Worm (Caenorhabditis elegans) whole organism, L1 larva: ENCODE data around the gene tbck-1.

Experiments
- C16A3.4 ChIP-seq: fragments of 150-350 bp; optimal IDR thresholded peaks from 2 replicates; lab custom pipeline; 2014; ENCODE audit warnings: missing biosample characterization, missing genetic modification characterization
- F16B12.6 ChIP-seq: fragments of 150-350 bp; optimal IDR thresholded peaks from 2 replicates; lab custom pipeline; 2014; ENCODE audit warnings: missing biosample characterization, missing genetic modification characterization
- alr-1 ChIP-seq: fragments of 200-800 bp; sonication (Bioruptor generic); optimal IDR thresholded peaks from 2 replicates; lab custom pipeline; 2018; ENCODE audit warnings: borderline replicate concordance, mild to moderate bottlenecking, missing genetic modification characterization, missing compliant biosample characterization
- blmp-1 ChIP-seq: fragments of 150-350 bp; optimal IDR thresholded peaks from 2 replicates; lab custom pipeline; 2014; ENCODE audit warnings: missing biosample characterization, missing genetic modification characterization
- ceh-63 ChIP-seq: fragments of 200-800 bp; sonication (Bioruptor generic); optimal IDR thresholded peaks from 2 replicates; lab custom pipeline; 2018; ENCODE audit warnings: mild to moderate bottlenecking, missing genetic modification characterization, missing compliant biosample characterization
- ceh-82 ChIP-seq, 3 experiments: fragments of 150-350 bp in 1 of 3; sonication (generic microtip) in 2 of 3; optimal IDR thresholded peaks; 2 replicates each; lab custom pipeline; 2014 to 2017; ENCODE audit warnings: missing biosample characterization in 3 of 3, missing genetic modification characterization in 3 of 3
- ceh-88 ChIP-seq: fragments of 200-800 bp; sonication (Bioruptor generic); IDR thresholded peaks from 2 replicates; pipeline ENCODE4 v1.3.6; 2022; ENCODE audit warnings: missing genetic modification characterization, missing compliant biosample characterization
- ceh-90 ChIP-seq: sonication (generic microtip); optimal IDR thresholded peaks from 2 replicates; lab custom pipeline; 2016; ENCODE audit warnings: missing genetic modification characterization, missing compliant biosample characterization
- dpl-1 ChIP-seq, 3 experiments: fragments of 150-350 bp in 2 of 3; sonication (generic microtip) in 1 of 3; optimal IDR thresholded peaks; 2 replicates each; lab custom pipeline; 2014 to 2017; ENCODE audit warnings: missing biosample characterization in 3 of 3, missing genetic modification characterization in 3 of 3, missing genetic modification reagents in 3 of 3
- dsc-1 ChIP-seq: sonication (generic microtip); optimal IDR thresholded peaks from 2 replicates; lab custom pipeline; 2016; ENCODE audit warnings: mild to moderate bottlenecking, missing genetic modification characterization, missing compliant biosample characterization
- efl-1 ChIP-seq, 4 experiments: fragments of 150-350 bp; optimal IDR thresholded peaks in 3 of 4; peaks in 1 of 4; 1 replicate in 1 of 4; 2 replicates in 3 of 4; lab custom pipeline; 2014; ENCODE audit warnings: missing biosample characterization in 2 of 4, missing genetic modification characterization in 2 of 4, missing genetic modification reagents in 2 of 4
- egl-13 ChIP-seq: sonication (generic microtip); optimal IDR thresholded peaks from 2 replicates; lab custom pipeline; 2016; ENCODE audit warnings: missing genotype, missing genetic modification reagents, missing genetic modification characterization, missing compliant biosample characterization
- elt-2 ChIP-seq: sonication (generic microtip); optimal IDR thresholded peaks from 2 replicates; lab custom pipeline; 2016; ENCODE audit warnings: missing genetic modification characterization, mild to moderate bottlenecking, inconsistent platforms, missing compliant biosample characterization, missing genetic modification reagents
- elt-3 ChIP-seq, 6 experiments: fragments of 150-350 bp in 1 of 6; sonication (generic microtip); optimal IDR thresholded peaks; 2 replicates each; lab custom pipeline; 2017 to 2018; ENCODE audit warnings: missing biosample characterization in 6 of 6, missing genetic modification characterization in 6 of 6, inconsistent platforms in 1 of 6
- fkh-4 ChIP-seq: sonication (generic microtip); optimal IDR thresholded peaks from 2 replicates; lab custom pipeline; 2016; ENCODE audit warnings: missing compliant biosample characterization, missing genetic modification characterization, borderline replicate concordance
- fkh-8 ChIP-seq: sonication (generic microtip); optimal IDR thresholded peaks from 2 replicates; lab custom pipeline; 2016; ENCODE audit warnings: mild to moderate bottlenecking, missing genetic modification characterization, missing compliant biosample characterization
- irx-1 ChIP-seq: sonication (generic microtip); optimal IDR thresholded peaks from 2 replicates; lab custom pipeline; 2016; ENCODE audit warnings: missing genetic modification characterization, missing compliant biosample characterization
- isw-1 ChIP-seq: fragments of 200-800 bp; sonication (Bioruptor generic); IDR thresholded peaks from 2 replicates; pipeline ENCODE4 v1.3.6; 2022; ENCODE audit warnings: missing genetic modification characterization, missing compliant biosample characterization
- lin-15B ChIP-seq: fragments of 150-350 bp; sonication (generic microtip); optimal IDR thresholded peaks from 3 replicates; lab custom pipeline; 2014; ENCODE audit warnings: missing biosample characterization, missing genetic modification characterization
- lin-35 ChIP-seq, 2 experiments: fragments of 150-350 bp; optimal IDR thresholded peaks; 2 replicates each; lab custom pipeline; 2014; ENCODE audit warnings: missing biosample characterization in 2 of 2, missing genetic modification characterization in 2 of 2, missing genetic modification reagents in 2 of 2
- lin-39 ChIP-seq: fragments of 150-350 bp; optimal IDR thresholded peaks from 2 replicates; lab custom pipeline; 2014; ENCODE audit warnings: missing biosample characterization, missing genetic modification reagents, missing genetic modification characterization
- lir-3 ChIP-seq: sonication (generic microtip); optimal IDR thresholded peaks from 2 replicates; lab custom pipeline; 2016; ENCODE audit warnings: mild to moderate bottlenecking, missing genetic modification characterization, moderate library complexity, missing compliant biosample characterization; ENCODE audit not compliant: poor library complexity
- lsy-2 ChIP-seq, 2 experiments: fragments of 150-350 bp; optimal IDR thresholded peaks; 2 replicates each; lab custom pipeline; 2014; ENCODE audit warnings: missing biosample characterization in 2 of 2, missing genetic modification characterization in 2 of 2
- mab-9 ChIP-seq: fragments of 200-800 bp; sonication (Bioruptor generic); IDR thresholded peaks from 2 replicates; pipeline ENCODE4 v1.3.6; 2022; ENCODE audit warnings: missing genetic modification reagents, missing genetic modification characterization, missing compliant biosample characterization
- mef-2 ChIP-seq: fragments of 150-350 bp; optimal IDR thresholded peaks from 2 replicates; lab custom pipeline; 2014; ENCODE audit warnings: missing biosample characterization, missing genetic modification characterization
- mep-1 ChIP-seq: fragments of 150-350 bp; optimal IDR thresholded peaks from 2 replicates; lab custom pipeline; 2014; ENCODE audit warnings: missing biosample characterization, missing genetic modification characterization
- nhr-19 ChIP-seq: fragments of 200-800 bp; sonication (Bioruptor generic); conservative IDR thresholded peaks from 2 replicates; pipeline ENCODE4 v1.3.6; 2022; ENCODE audit warnings: missing genetic modification characterization, missing compliant biosample characterization
- nhr-20 ChIP-seq: sonication (generic microtip); optimal IDR thresholded peaks from 2 replicates; lab custom pipeline; 2016; ENCODE audit warnings: mild to moderate bottlenecking, missing genetic modification characterization, missing compliant biosample characterization
- nhr-47 ChIP-seq: sonication (generic microtip); optimal IDR thresholded peaks from 2 replicates; lab custom pipeline; 2016; ENCODE audit warnings: mild to moderate bottlenecking, missing genetic modification characterization, moderate library complexity, missing compliant biosample characterization
- nhr-85 ChIP-seq: sonication (generic microtip); peaks from one replicate; lab custom pipeline; 2016; ENCODE audit warnings: missing genetic modification characterization, inconsistent platforms, missing compliant biosample characterization
- nhr-90 ChIP-seq: sonication (generic microtip); optimal IDR thresholded peaks from 2 replicates; lab custom pipeline; 2016; ENCODE audit warnings: mild to moderate bottlenecking, missing genetic modification characterization, missing compliant biosample characterization; ENCODE audit not compliant: poor library complexity
- pag-3 ChIP-seq: sonication (generic microtip); optimal IDR thresholded peaks from 2 replicates; lab custom pipeline; 2017; ENCODE audit warnings: missing genetic modification characterization, mild to moderate bottlenecking, missing compliant biosample characterization, antibody characterized with exemption, borderline replicate concordance; ENCODE audit not compliant: insufficient read depth
- rnt-1 ChIP-seq: sonication (generic microtip); optimal IDR thresholded peaks from 2 replicates; lab custom pipeline; 2016; ENCODE audit warnings: mild to moderate bottlenecking, missing genetic modification characterization, moderate library complexity, missing compliant biosample characterization
- snpc-4 ChIP-seq: fragments of 150-350 bp; optimal IDR thresholded peaks from 2 replicates; lab custom pipeline; 2014; ENCODE audit warnings: missing biosample characterization, missing genetic modification characterization
- swsn-7 ChIP-seq: sonication (generic microtip); optimal IDR thresholded peaks from 2 replicates; lab custom pipeline; 2016; ENCODE audit warnings: missing genetic modification characterization, missing compliant biosample characterization
- tbx-2 ChIP-seq: sonication (generic microtip); optimal IDR thresholded peaks from 2 replicates; lab custom pipeline; 2016; ENCODE audit warnings: missing genetic modification characterization, missing compliant biosample characterization
- unc-130 ChIP-seq: fragments of 150-350 bp; optimal IDR thresholded peaks from 2 replicates; lab custom pipeline; 2017; ENCODE audit warnings: missing biosample characterization, missing genetic modification characterization, inconsistent platforms
- unc-86 ChIP-seq: sonication (generic microtip); optimal IDR thresholded peaks from 2 replicates; lab custom pipeline; 2016; ENCODE audit warnings: missing genetic modification characterization, missing compliant biosample characterization
- xbp-1 ChIP-seq: sonication (generic microtip); optimal IDR thresholded peaks from 2 replicates; lab custom pipeline; 2016; ENCODE audit warnings: missing genetic modification characterization, missing compliant biosample characterization
- zag-1 ChIP-seq: fragments of 150-350 bp; optimal IDR thresholded peaks from 2 replicates; lab custom pipeline; 2014; ENCODE audit warnings: missing biosample characterization, missing genetic modification characterization
- zip-4 ChIP-seq: fragments of 200-800 bp; sonication (Bioruptor generic); optimal IDR thresholded peaks from 2 replicates; lab custom pipeline; 2018; ENCODE audit warnings: mild to moderate bottlenecking, missing genetic modification characterization, moderate library complexity, missing compliant biosample characterization
- ztf-11 ChIP-seq, 2 experiments: sonication (generic microtip); optimal IDR thresholded peaks; 2 replicates each; lab custom pipeline; 2016 to 2017; ENCODE audit warnings: missing genetic modification characterization in 2 of 2, missing biosample characterization in 1 of 2, missing compliant biosample characterization in 1 of 2

The tbck-1 gene

ce11 chrII:4827734-4828609 is at the start of gene tbck-1, which contains the start of gene fbxb-88:
tbck-1 (plus strand) TSS chrII:4828559.
fbxb-88 (minus strand) TSS chrII:4827884.
- peak in 1 of 2 experiments; percentile 14 for TF ChIP-seq ztf-11 (tag; optimal IDR thresholded peaks at IDR 0.05; lab: Kevin White, UChicago)
- TF ChIP-seq zag-1 (tag; lab: Kevin White, UChicago): no peak
- peak; percentile 98 for TF ChIP-seq lin-35 (GFP tag; optimal IDR thresholded peaks at IDR 0.05; lab: Kevin White, UChicago)
- TF ChIP-seq nhr-20: peak; percentile 58
- no peak for TF ChIP-seq fkh-4
- peak in 2 of 3 experiments; percentile 53 to 62 for TF ChIP-seq ceh-82 (tag; optimal IDR thresholded peaks at IDR 0.05; lab: Kevin White, UChicago)
- peak; percentile 80 for TF ChIP-seq nhr-85
- peak; percentile 44 for TF ChIP-seq snpc-4
- no peak for TF ChIP-seq ceh-88 (GFP tag; lab: Robert Waterston, UW)
- peak; percentile 30 for TF ChIP-seq unc-130 (tag; lab: Kevin White, UChicago)
- TF ChIP-seq mab-9 (GFP tag; lab: Robert Waterston, UW): no peak
- TF ChIP-seq F16B12.6 (tag; lab: Kevin White, UChicago): peak; percentile 94
- TF ChIP-seq dpl-1 (GFP tag; optimal IDR thresholded peaks at IDR 0.05; lab: Kevin White, UChicago): peak; percentile 95 to 98 (median 97)
- peak; percentile 59 for TF ChIP-seq swsn-7 (tag; lab: Kevin White, UChicago)
- peak; percentile 27 for TF ChIP-seq lir-3 (tag; lab: Kevin White, UChicago)
- peak; percentile 51 for TF ChIP-seq elt-2 (tag; lab: Kevin White, UChicago)
- no peak for TF ChIP-seq egl-13 (tag; lab: Kevin White, UChicago)
- peak; percentile 64 for TF ChIP-seq xbp-1 (tag; lab: Kevin White, UChicago)
- peak; percentile 44 for TF ChIP-seq lin-39 (tag; lab: Kevin White, UChicago)
- peak; percentile 62 for TF ChIP-seq tbx-2 (tag; lab: Kevin White, UChicago)
- no peak for TF ChIP-seq mef-2 (tag; lab: Kevin White, UChicago)
- TF ChIP-seq mep-1 (tag; lab: Kevin White, UChicago): peak; percentile 67
- peak; percentile 70 to 82 for TF ChIP-seq lsy-2 (tag; optimal IDR thresholded peaks at IDR 0.05; lab: Kevin White, UChicago)
- TF ChIP-seq pag-3 (tag; lab: Kevin White, UChicago): peak; percentile 13
- peak; percentile 37 for TF ChIP-seq dsc-1 (tag; lab: Kevin White, UChicago)
- TF ChIP-seq nhr-90 (tag; lab: Kevin White, UChicago): peak; percentile 46
- no peak for TF ChIP-seq ceh-90 (tag; lab: Kevin White, UChicago)
- TF ChIP-seq irx-1 (tag; lab: Kevin White, UChicago): peak; percentile 37
- no peak for TF ChIP-seq zip-4 (GFP tag; lab: Kevin White, UChicago)
- peak; percentile 21 for TF ChIP-seq lin-15B (tag; lab: Kevin White, UChicago)
- peak; percentile 52 for TF ChIP-seq nhr-19 (GFP tag; lab: Robert Waterston, UW)
- peak in 1 of 6 experiments; percentile 34 for TF ChIP-seq elt-3 (tag; optimal IDR thresholded peaks at IDR 0.05; lab: Kevin White, UChicago)
- peak; percentile 8; the same call in 1 of the 2 replicates for TF ChIP-seq isw-1 (GFP tag; lab: Robert Waterston, UW)
- TF ChIP-seq alr-1 (tag; lab: Kevin White, UChicago): no peak
- peak; percentile 51 for TF ChIP-seq blmp-1 (tag; lab: Kevin White, UChicago)
- no peak for TF ChIP-seq ceh-63 (GFP tag; lab: Kevin White, UChicago)
- peak; percentile 55 for TF ChIP-seq rnt-1 (tag; lab: Kevin White, UChicago)
- no peak for TF ChIP-seq fkh-8 (tag; lab: Kevin White, UChicago)
- TF ChIP-seq nhr-47 (tag; lab: Kevin White, UChicago): peak; percentile 68
- TF ChIP-seq efl-1 (optimal IDR thresholded peaks at IDR 0.05; lab: Kevin White, UChicago): peak; percentile 96 to 97
- peak; percentile 97 to 99 for TF ChIP-seq efl-1 (GFP tag; optimal IDR thresholded peaks at IDR 0.05 in 1 of 2; lab: Kevin White, UChicago)
- peak; percentile 57 for TF ChIP-seq C16A3.4 (tag; lab: Kevin White, UChicago)
- TF ChIP-seq unc-86: peak; percentile 21
